Fruit fly (Drosophila melanogaster): ENCODE measurements around the gene disco-r.
A peak's percentile ranks its signal among the peaks of the same experiment; 100 is the strongest.

disco-r gene

DNA sequence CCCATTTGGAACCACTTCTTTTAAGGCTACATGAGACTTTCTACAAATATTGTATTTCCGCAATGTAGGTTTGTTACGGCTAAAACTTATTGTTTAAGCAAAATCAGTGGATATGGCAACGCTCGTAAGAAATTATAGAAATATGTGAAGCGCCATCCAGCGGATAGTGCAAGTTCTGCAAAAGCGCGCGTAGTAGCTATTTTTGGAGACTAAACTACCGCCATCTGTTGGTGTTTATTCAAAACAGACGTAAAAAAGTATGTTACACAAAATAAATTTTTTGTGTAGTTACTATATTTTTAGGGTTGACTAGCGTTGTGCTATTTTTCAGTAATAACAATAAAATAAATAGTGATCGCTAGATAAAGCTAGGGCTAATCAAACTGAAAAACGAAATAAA lies 43.1 kb downstream of the disco-r start (continued):
- TF ChIP-seq tup (GFP tag; optimal IDR thresholded peaks at IDR 0.05) (no peak), pan (optimal IDR thresholded peaks at IDR 0.05) (no peak), pan (GFP tag; optimal IDR thresholded peaks at IDR 0.05 in 1 of 2, IDR thresholded peaks at IDR 0.05 in 1 of 2) (peak in 1 of 2 experiments; percentile 46), Ptx1 (GFP tag; IDR thresholded peaks at IDR 0.05) (peak; percentile 47), fd96Cb (tag; optimal IDR thresholded peaks at IDR 0.05) (no peak), CG2712 (tag; optimal IDR thresholded peaks at IDR 0.05) (no peak), her (GFP tag; optimal IDR thresholded peaks at IDR 0.05) (no peak), en (GFP tag; optimal IDR thresholded peaks at IDR 0.05) (peak; percentile 18), NC2β (GFP tag; optimal IDR thresholded peaks at IDR 0.05) (peak; percentile 33), gfzf (GFP tag; optimal IDR thresholded peaks at IDR 0.05) (no peak), sd (tag; optimal IDR thresholded peaks at IDR 0.05) (peak; percentile 5), ase (GFP tag; IDR thresholded peaks at IDR 0.05) (peak; percentile 53; the same call in 2 of the 3 replicates), Hr3 (GFP tag; optimal IDR thresholded peaks at IDR 0.05) (no peak), Rx (GFP tag; IDR thresholded peaks at IDR 0.05) (peak; percentile 36; the same call in 1 of the 2 replicates), Tbp (GFP tag; optimal IDR thresholded peaks at IDR 0.05) (no peak), vvl (GFP tag; IDR thresholded peaks at IDR 0.05) (peak; percentile 66), CG6272 (GFP tag; IDR thresholded peaks at IDR 0.05) (no peak), CG3065 (GFP tag; optimal IDR thresholded peaks at IDR 0.05) (no peak), Trl (optimal IDR thresholded peaks at IDR 0.05) (no peak), Trl (GFP tag; optimal IDR thresholded peaks at IDR 0.05) (peak; percentile 72), zfh1 (GFP tag; IDR thresholded peaks at IDR 0.05) (peak; percentile 54; the same call in 1 of the 3 replicates), chn (GFP tag; optimal IDR thresholded peaks at IDR 0.05) (peak; percentile 24), CG6689 (GFP tag; IDR thresholded peaks at IDR 0.05) (no peak), Sox102F (GFP tag; optimal IDR thresholded peaks at IDR 0.05) (peak; percentile 30), CG13894 (tag; optimal IDR thresholded peaks at IDR 0.05) (no peak), mld (GFP tag; IDR thresholded peaks at IDR 0.05; ENCODE audit: partially characterized antibody) (no peak), CG14965 (GFP tag; optimal IDR thresholded peaks at IDR 0.05; ENCODE audit: borderline replicate concordance) (peak; percentile 58), yki (optimal IDR thresholded peaks at IDR 0.05) (no peak), CG7556 (GFP tag; optimal IDR thresholded peaks at IDR 0.05) (no peak), CG9817 (tag; optimal IDR thresholded peaks at IDR 0.05) (peak; percentile 15), Antp (GFP tag; optimal IDR thresholded peaks at IDR 0.05) (peak; percentile 73), disco-r (GFP tag; optimal IDR thresholded peaks at IDR 0.05) (peak; percentile 59), CG9609 (GFP tag; optimal IDR thresholded peaks at IDR 0.05) (no peak), CG13123 (GFP tag; optimal IDR thresholded peaks at IDR 0.05) (no peak), pum (GFP tag; optimal IDR thresholded peaks at IDR 0.05) (peak; percentile 54), CG1024 (GFP tag; IDR thresholded peaks at IDR 0.05) (peak; percentile 45; the same call in 1 of the 2 replicates), CG11093 (GFP tag; IDR thresholded peaks at IDR 0.05) (no peak), CG6683 (GFP tag; optimal IDR thresholded peaks at IDR 0.05) (no peak), Dad (GFP tag; optimal IDR thresholded peaks at IDR 0.05) (peak; percentile 6), croc (GFP tag; conservative IDR thresholded peaks at IDR 0.05) (no peak), Gug (GFP tag; IDR thresholded peaks at IDR 0.05) (peak; percentile 37; the same call in 1 of the 4 replicates), Eip74EF (GFP tag; optimal IDR thresholded peaks at IDR 0.05) (no peak), CG13624 (GFP tag; optimal IDR thresholded peaks at IDR 0.05) (peak; percentile 38), CG2875 (GFP tag; optimal IDR thresholded peaks at IDR 0.05) (no peak), sob (GFP tag; IDR thresholded peaks at IDR 0.05) (peak; percentile 64), nerfin-1 (tag; optimal IDR thresholded peaks at IDR 0.05) (no peak), HmgD (GFP tag; optimal IDR thresholded peaks at IDR 0.05) (no peak), onecut (GFP tag; IDR thresholded peaks at IDR 0.05) (peak; percentile 51), slbo (GFP tag; IDR thresholded peaks at IDR 0.05) (peak; percentile 69), CG34376 (GFP tag; optimal IDR thresholded peaks at IDR 0.05) (no peak), knrl (GFP tag; IDR thresholded peaks at IDR 0.05; ENCODE audit: partially characterized antibody) (peak; percentile 27; the same call in 1 of the 3 replicates), CG7963 (GFP tag; IDR thresholded peaks at IDR 0.05; ENCODE audit: partially characterized antibody) (no peak)

All from whole organism, embryonic.